Fruit fly (Drosophila melanogaster): Measurements from ENCODE around the gene Gale.
A peak's percentile ranks its signal among the peaks of the same experiment; 100 is the strongest.

Gene Gale

DNA sequence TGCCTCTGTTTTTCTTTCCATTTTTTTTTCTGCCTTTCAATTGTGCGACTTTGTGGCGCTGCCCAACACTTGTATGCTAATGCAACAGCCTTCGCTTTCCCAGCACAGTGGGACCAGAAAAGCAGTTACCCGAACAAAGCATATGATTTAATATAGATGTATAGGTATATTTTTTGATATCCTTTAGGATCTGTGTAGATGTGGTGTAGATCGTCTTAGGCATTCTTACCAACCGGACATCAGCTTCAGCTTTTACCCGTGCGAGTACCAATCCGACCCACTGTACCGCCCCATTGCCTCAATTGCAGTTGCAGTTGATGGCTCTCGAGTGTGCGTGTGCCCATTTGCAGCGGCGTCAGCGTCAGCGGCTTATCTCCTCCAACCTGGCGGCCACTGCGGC is 11.9 kb upstream of the Gale start:
- TF ChIP-seq CG8478 (optimal IDR thresholded peaks at IDR 0.05) (no peak), CTCF (optimal IDR thresholded peaks at IDR 0.05) (no peak)

DNA sequence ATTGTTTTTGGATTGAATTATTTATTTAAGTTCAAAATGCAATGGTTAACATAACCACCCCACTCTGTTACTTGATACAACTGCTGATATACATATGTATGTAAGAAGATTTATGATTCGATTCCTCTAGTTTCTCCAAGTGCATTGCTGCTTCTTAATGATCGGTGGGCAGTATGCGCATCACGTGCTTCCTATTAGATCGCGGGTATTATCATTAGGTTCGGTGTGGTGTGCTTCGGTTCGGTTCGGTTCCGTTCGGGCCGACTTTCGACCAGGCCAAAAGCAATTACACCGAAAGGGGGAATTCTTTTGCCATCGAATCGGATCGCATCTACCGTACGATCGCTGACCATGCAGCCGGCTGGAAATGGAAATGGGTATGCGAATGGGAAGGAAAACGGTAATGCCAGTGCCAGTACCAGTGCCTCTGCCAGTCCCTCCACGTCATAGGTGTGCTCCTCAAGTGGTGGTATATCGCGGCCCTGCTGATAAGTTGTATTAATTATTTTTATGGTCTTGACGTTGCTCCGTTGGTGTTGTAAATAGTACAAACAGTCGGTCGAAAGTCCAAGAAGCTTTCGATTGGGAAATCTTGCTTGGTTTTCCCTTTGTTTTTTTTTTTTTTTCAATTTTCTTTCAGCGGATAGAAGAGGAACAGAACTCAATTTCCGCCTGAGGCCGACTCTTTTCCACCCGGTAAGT is 10.9 kb upstream of the Gale start:
- TF ChIP-seq CTCF (optimal IDR thresholded peaks at IDR 0.05) (no peak), CG8478 (optimal IDR thresholded peaks at IDR 0.05) (no peak)

DNA sequence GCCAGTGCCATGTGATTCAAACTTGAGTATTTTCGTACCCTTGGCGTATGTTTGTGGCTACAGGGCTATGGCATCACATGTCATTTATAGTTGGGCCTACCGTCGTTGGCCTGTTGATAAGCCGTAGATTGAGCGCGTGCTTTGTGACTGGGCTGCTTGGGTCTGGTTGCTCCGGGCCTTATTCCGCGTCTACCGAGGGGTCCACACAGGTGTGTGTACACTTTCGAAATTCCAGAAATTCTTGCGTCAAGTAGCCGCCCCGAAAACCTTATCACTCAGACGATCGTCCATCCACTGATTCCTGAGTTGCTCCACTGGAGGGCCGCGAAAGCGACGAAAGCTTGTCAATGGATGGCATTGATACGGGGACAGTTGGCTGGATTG is 10.3 kb upstream of the Gale start:
- TF ChIP-seq CTCF (optimal IDR thresholded peaks at IDR 0.05) (no peak), CG8478 (optimal IDR thresholded peaks at IDR 0.05) (no peak)

DNA sequence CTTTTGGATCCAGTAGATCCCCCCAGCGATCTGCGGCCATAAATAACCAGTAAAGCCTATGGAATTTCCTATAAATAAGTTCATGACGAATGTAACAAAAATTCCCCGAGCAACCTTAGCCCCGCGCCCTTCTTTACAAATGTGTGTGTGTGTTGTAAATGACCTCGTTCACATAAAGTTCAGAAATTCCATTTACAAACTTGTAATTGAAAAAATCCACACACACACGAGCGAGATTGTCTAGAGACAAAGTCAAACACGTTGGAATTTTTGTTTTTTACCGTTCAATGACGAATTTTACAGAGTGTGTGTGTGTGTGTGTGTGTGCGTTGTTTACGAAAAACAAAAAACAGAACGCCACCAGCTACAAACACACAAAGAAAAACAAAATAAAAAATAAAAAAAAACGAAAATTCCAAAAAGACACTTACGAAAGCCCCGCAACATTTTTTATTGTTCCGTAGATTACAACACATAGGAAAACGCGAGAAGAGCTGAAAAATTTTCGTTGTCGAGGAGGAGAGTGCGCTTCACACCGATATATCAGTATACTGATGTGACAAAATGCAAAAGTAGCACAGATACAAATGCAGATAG is 9.5 kb upstream of the Gale start:
- no peak for TF ChIP-seq CTCF (optimal IDR thresholded peaks at IDR 0.05)
- no peak for TF ChIP-seq CG8478 (optimal IDR thresholded peaks at IDR 0.05)

DNA sequence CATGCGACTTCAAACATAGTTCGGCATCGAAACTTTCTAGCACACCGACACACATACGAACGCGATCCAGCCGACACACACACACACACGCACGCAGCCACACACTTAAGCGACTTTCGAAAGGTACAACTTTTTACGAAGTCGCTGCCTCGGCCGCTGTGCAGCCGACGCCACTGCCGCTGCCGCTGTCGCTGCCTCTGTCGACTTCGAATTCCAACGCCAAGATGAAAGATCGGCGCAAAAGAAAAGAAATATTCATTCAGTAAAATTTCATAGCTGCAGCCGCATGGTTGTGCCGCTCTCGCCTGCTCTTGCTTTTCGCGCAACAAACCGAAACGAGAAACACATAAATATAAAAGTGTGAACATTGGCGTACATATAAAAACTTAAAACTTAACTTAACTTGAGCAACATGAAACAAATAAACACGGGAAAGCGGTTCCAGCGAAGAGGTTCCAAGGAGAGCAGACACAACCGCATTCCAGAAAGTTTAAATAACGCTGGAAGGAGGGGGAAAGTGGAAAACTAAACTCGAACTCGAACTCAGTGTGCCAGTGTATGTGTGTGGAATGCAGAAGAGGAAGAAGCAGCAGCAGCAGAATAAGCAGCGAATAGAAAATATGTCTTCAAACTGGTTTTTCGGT is 8.8 kb upstream of the Gale start:
- TF ChIP-seq CTCF (optimal IDR thresholded peaks at IDR 0.05): no peak
- no peak for TF ChIP-seq CG8478 (optimal IDR thresholded peaks at IDR 0.05)

DNA sequence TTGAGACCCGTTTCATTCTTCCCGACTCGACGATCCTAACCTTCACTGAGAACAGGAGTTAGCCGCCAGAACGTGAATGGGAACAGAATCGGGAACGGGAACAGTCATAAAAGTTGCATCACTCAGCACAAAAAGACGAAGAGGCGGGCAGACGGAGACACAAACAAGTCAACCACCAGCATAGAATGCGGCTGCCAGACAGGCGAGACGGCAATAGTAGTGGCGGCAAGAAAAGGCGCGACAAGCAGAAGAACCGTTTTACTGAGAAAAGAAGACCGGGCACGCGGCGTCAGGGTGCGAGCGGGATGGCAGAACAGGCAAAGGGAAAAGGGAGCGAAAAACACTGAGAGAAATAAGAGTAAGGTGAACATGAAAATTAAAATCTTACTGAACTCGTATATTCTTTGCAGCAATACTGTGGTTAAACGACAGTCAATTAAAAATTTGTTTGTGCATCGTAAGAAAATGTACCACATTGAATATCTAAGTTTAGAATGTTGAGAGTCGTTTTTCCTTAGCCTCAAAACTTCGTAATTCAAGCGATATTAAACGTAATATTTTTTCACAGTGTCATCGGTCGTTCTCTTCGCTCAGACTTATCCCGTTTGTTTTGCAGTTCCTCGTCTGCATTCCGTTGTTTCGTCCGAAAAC is 7.9 kb upstream of the Gale start:
- TF ChIP-seq CTCF (optimal IDR thresholded peaks at IDR 0.05) (peak in 1 of 2 experiments; percentile 0), CG8478 (optimal IDR thresholded peaks at IDR 0.05) (no peak)

DNA sequence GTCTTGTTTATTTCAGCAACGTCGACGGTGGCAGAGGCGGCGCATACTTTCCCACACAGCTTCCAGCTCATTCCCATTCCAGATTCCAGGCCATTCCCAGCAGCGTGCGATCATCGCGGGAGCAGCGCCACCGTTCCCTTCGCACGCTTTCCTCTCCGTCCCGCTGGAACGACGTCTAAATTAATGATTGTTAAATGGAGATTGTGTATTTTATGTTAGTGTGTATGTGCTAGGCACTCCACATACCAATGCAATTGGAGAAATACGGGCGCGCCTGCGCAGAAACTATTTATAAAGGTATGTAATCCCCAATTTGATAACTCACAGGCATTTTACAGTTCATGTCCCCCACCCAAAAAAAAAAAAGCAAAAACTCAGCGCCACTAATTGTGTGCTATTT is 6.9 kb upstream of the Gale start:
- no peak for TF ChIP-seq CG8478 (optimal IDR thresholded peaks at IDR 0.05)

DNA sequence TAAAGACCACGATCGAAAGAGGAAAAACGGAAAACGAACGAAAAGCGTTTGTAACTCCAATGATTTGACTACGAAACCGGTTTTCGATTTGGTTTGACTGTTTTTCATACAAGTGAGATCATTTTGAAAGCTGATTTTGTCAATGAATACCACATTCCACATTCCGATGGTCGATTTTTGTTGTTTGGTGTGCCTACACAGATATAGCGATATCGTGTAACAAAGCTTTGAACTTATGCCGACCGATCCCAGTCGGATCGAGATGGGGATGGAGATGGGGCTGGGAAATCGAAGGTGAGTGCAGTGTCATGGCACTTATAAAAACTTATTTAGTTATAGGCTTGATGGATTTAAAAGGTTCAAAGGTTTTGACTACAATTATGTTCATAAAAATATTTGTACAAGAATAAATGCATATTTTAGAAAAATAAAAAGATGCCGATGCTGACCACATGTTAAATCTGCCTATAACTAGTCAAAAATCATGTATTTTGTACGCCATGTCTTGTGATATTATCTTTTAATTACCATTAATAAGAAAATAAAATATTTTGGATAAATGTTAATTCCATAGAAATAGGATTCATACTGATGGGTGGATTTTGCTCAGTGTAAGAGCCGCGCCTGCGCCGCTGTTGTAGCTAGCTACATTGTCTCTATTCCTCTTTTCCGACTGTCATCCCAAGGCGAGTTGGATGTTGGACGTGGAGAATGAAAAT is 6.0 kb upstream of the Gale start:
- TF ChIP-seq CG8478 (optimal IDR thresholded peaks at IDR 0.05): no peak
- no peak for TF ChIP-seq CTCF (optimal IDR thresholded peaks at IDR 0.05)

DNA sequence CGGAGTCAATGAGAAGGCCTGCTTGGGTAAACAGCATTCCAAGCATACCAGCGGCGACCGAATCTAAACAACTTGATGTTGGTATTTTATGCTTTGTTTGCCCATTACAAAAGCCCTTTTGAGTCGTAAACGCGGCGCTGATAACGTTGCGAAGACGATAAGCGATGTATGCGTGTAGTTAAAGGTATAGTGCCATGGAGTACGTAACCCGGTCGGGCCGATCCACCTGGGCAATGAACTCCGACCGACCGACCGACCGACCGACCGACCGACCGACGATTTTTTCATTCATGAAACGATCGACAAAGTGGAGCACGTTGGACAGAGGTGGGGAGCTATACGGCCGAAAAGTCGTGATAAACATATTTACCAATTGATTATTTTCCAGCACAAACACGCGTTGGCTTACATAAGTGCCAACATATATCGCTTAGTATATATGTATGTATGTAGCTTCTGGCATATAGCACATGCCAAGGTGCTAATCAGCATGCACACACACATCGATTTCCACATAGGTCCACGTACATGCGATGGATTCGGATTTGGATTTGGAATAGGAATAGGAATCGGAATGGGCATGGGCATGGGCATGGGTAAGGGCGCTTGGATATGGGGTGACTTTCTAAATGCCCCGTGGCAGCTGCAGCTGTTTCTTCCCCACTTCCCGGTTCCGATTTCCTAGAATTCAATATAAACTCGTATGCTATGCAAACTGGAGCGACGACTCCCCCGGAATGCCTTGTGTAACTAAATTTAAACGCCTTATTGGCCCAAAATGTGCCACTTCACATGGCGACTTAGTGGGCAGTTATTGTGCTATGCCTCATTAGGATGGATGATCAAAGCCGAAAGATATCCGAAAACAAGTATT is 5.3 kb upstream of the Gale start:
- TF ChIP-seq CTCF (optimal IDR thresholded peaks at IDR 0.05): no peak
- no peak for TF ChIP-seq CG8478 (optimal IDR thresholded peaks at IDR 0.05)

DNA sequence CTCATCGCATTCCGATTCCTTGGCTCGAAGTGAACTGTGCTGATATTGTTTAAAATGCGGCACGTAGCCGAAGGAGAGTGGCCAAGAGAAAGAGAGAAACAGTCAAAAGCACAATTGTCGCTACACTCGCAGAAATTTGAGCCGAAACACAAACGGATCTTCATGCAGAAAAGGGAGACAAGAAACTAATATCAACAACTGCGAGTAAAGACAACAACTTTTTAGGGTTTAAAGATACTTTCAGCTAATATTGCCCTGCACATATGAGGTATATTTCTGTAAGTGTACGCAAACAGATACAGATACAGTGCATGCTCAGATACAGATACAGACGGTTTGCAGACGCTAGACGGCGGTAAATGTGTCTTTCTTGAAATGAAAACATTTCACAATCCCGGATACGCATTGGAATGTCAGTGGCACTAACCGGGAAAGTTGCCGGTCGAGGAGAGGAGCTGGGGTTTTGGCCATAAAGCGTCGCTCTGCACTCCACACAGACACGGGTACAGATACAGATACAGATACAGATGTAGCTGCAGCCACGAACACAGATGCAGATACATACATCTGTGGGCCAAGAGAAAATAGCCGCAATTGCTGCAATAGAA is 4.1 kb upstream of the Gale start:
- TF ChIP-seq CG8478 (optimal IDR thresholded peaks at IDR 0.05): no peak
- TF ChIP-seq CTCF (optimal IDR thresholded peaks at IDR 0.05): no peak

DNA sequence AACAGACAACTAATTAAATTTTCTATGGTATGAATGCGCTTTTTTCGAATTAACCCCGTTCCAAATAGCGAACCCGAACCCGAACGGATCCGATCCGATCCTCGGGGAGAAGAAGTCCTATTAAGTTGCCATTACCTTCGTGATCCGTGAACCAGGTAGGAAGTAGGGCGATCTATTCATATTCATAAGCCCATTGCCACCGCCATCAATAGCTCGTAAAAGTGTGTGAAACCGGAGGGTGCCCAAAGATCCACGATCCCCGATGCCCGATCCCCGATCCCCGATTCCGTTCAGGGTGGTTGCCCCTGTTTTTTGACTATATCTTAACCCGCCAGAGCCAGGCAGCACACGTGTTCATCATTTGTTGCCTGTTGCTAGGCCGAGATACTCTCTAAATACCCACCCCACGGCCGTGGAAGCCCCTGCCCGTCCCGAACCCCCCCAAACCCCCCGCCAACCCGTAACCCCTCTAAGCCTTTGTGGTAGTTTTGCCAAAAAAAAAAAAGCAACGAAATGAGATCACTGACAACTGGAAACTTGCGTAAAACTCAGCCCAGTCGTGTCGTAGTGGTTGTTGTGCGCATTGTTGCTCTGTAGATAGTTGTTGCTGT is 2.8 kb upstream of the Gale start:
- TF ChIP-seq CG8478 (optimal IDR thresholded peaks at IDR 0.05) (no peak), CTCF (optimal IDR thresholded peaks at IDR 0.05) (no peak)

DNA sequence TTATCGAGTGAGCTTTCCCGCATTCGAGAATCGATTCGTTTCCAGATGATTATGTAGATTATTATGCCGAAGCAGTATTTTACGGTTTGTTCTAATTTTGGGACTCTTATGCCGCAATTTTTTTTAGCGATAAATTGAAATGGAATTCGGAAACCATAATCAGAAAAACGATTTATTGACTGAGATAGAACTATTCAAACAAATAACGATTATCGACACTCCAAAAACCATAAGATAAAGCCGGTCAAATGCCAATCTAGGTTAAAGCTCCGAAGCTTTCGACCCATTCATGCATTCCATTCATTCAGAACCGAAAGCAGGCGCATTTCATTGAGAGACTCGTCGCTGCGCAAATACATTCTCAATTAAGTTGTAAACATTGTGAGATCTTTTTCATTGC is 826 bp upstream of the Gale start:
- TF ChIP-seq CTCF (optimal IDR thresholded peaks at IDR 0.05): no peak
- TF ChIP-seq CG8478 (optimal IDR thresholded peaks at IDR 0.05): no peak

DNA sequence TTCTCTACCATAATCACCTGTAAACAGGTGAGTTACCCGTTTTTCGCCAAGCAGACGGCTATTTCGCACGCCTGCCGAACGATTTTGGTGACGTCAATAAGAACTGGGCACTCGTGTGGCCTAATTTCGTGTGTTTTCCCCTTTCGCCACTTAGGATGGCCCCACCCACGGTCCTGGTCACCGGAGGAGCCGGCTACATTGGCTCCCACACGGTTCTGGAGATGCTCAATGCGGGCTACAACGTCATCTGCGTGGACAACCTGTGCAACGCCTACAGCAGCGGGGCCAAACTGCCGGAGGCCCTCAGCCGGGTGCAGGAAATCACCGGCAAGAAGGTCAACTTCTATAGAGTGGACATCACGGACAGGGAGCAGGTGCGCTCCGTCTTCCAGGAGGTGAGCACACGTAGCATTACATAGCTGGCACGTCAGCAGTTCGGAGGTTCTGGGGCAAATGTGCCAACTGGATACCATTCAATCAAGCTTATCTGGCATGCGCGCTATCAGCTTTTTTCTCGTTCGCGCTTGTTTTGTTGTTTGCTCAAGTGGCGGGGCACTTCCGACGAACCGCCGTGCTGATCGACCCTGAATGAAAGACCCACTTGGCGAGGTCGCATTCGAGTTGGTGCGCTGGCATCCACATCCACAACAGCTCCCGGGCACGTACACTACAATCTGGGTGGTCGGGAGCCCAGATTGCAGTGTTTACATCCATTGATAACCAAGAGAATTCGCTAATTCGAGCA is 842 bp downstream of the Gale start:
- TF ChIP-seq CTCF (optimal IDR thresholded peaks at IDR 0.05): no peak
- TF ChIP-seq CG8478 (optimal IDR thresholded peaks at IDR 0.05): no peak
